Worm (Caenorhabditis elegans) whole organism, young adult: ENCODE measurements around the gene F08F8.6.
A peak's percentile ranks its signal among the peaks of the same experiment; 100 is the strongest.

ENCODE experiments used
- B0336.3 ChIP-seq: fragments of 200-800 bp; sonication (Bioruptor generic); IDR thresholded peaks from 2 replicates; pipeline ENCODE4 v1.3.6; 2022; ENCODE audit warnings: missing genetic modification characterization, missing compliant biosample characterization
- C17E4.6 ChIP-seq: fragments of 200-800 bp; sonication (Bioruptor generic); IDR thresholded peaks from 2 replicates; pipeline ENCODE4 v1.3.6; 2022; ENCODE audit warnings: missing genetic modification reagents, missing genetic modification characterization, missing compliant biosample characterization
- F10E7.11 ChIP-seq: sonication (generic microtip); optimal IDR thresholded peaks from 2 replicates; lab custom pipeline; 2017; ENCODE audit warnings: mild to moderate bottlenecking, missing genetic modification characterization, moderate library complexity, missing compliant biosample characterization
- F37B4.10 ChIP-seq: fragments of 200-800 bp; sonication (Bioruptor generic); IDR thresholded peaks from 2 replicates; pipeline ENCODE4 v1.3.6; 2022; ENCODE audit warnings: missing genetic modification characterization, missing compliant biosample characterization
- F39B2.1 ChIP-seq: fragments of 200-800 bp; sonication (Bioruptor generic); IDR thresholded peaks from 2 replicates; pipeline ENCODE4 v1.3.6; 2022; ENCODE audit warnings: missing genetic modification reagents, missing genetic modification characterization, missing compliant biosample characterization
- F49E8.2 ChIP-seq: sonication (generic microtip); optimal IDR thresholded peaks from 3 replicates; lab custom pipeline; 2017; ENCODE audit warnings: missing genetic modification characterization, mild to moderate bottlenecking, missing compliant biosample characterization, antibody characterized with exemption, moderate library complexity; ENCODE audit not compliant: insufficient read depth
- F57C9.4 ChIP-seq: sonication (generic microtip); optimal IDR thresholded peaks from 2 replicates; lab custom pipeline; 2017; ENCODE audit warnings: mild to moderate bottlenecking, missing genetic modification characterization, missing compliant biosample characterization
- T26A5.8 ChIP-seq: sonication (generic microtip); optimal IDR thresholded peaks from 2 replicates; lab custom pipeline; 2016; ENCODE audit warnings: missing genetic modification characterization, missing compliant biosample characterization
- Y53F4B.3 ChIP-seq: fragments of 200-800 bp; sonication (Bioruptor generic); IDR thresholded peaks from 2 replicates; pipeline ENCODE4 v1.3.6; 2022; ENCODE audit warnings: missing genetic modification reagents, missing genetic modification characterization, missing compliant biosample characterization
- Y53G8AR.9 ChIP-seq: fragments of 200-800 bp; sonication (Bioruptor generic); conservative IDR thresholded peaks from 2 replicates; pipeline ENCODE4 v1.3.6; 2022; ENCODE audit warnings: missing genetic modification reagents, missing genetic modification characterization, missing compliant biosample characterization
- Y56A3A.18 ChIP-seq: fragments of 200-800 bp; sonication (Bioruptor generic); IDR thresholded peaks from 2 replicates; pipeline ENCODE4 v1.3.6; 2022; ENCODE audit warnings: missing genetic modification reagents, missing genetic modification characterization, missing compliant biosample characterization
- Y95B8A.8 ChIP-seq: fragments of 200-800 bp; sonication (Bioruptor generic); IDR thresholded peaks from 2 replicates; pipeline ENCODE4 v1.3.6; 2022; ENCODE audit warnings: missing genetic modification reagents, missing genetic modification characterization, missing compliant biosample characterization
- ama-1 ChIP-seq, 3 experiments: fragments of 150-350 bp in 1 of 3; sonication (generic microtip) in 2 of 3; optimal IDR thresholded peaks; 2 replicates each; lab custom pipeline; 2014 to 2018; ENCODE audit warnings: missing biosample characterization in 2 of 3, missing genetic modification characterization in 2 of 3, missing genetic modification reagents in 2 of 3
- attf-3 ChIP-seq: fragments of 200-800 bp; sonication (Bioruptor generic); conservative IDR thresholded peaks from 2 replicates; pipeline ENCODE4 v1.3.6; 2022; ENCODE audit warnings: missing genetic modification reagents, missing genetic modification characterization, missing compliant biosample characterization
- bed-1 ChIP-seq: fragments of 200-800 bp; sonication (Bioruptor generic); IDR thresholded peaks from 2 replicates; pipeline ENCODE4 v1.3.6; 2022; ENCODE audit warnings: missing genetic modification reagents, missing genetic modification characterization, missing compliant biosample characterization
- cebp-1 ChIP-seq, 2 experiments: fragments of 200-800 bp in 1 of 2; sonication (Bioruptor generic) in 1 of 2; sonication (generic microtip) in 1 of 2; IDR thresholded peaks in 1 of 2; optimal IDR thresholded peaks in 1 of 2; 2 replicates each; pipeline versions ENCODE4 v1.3.6 to Lab custom; 2017 to 2022; ENCODE audit warnings: missing compliant biosample characterization in 2 of 2, missing genetic modification characterization in 2 of 2, mild to moderate bottlenecking in 1 of 2, missing genetic modification reagents in 1 of 2, moderate library complexity in 1 of 2
- ceh-100 ChIP-seq: fragments of 200-800 bp; sonication (Bioruptor generic); IDR thresholded peaks from 2 replicates; pipeline ENCODE4 v1.3.6; 2022; ENCODE audit warnings: missing genetic modification reagents, missing genetic modification characterization, missing compliant biosample characterization
- ceh-40 ChIP-seq: fragments of 200-800 bp; sonication (Bioruptor generic); IDR thresholded peaks from 2 replicates; pipeline ENCODE4 v1.3.6; 2022; ENCODE audit warnings: missing genetic modification characterization, missing compliant biosample characterization
- ceh-91 ChIP-seq: fragments of 200-800 bp; sonication (Bioruptor generic); IDR thresholded peaks from 2 replicates; pipeline ENCODE4 v1.3.6; 2022; ENCODE audit warnings: missing genetic modification reagents, missing genetic modification characterization, missing compliant biosample characterization
- chd-7 ChIP-seq: sonication (generic microtip); optimal IDR thresholded peaks from 2 replicates; lab custom pipeline; 2016; ENCODE audit warnings: mild to moderate bottlenecking, missing genetic modification characterization, moderate library complexity, missing compliant biosample characterization
- egrh-3 ChIP-seq: fragments of 200-800 bp; sonication (Bioruptor generic); IDR thresholded peaks from 2 replicates; pipeline ENCODE4 v1.3.6; 2022; ENCODE audit warnings: missing genetic modification reagents, missing genetic modification characterization, missing compliant biosample characterization
- ets-4 ChIP-seq: fragments of 200-800 bp; sonication (Bioruptor generic); optimal IDR thresholded peaks from 2 replicates; lab custom pipeline; 2018; ENCODE audit warnings: mild to moderate bottlenecking, missing genetic modification characterization, missing compliant biosample characterization
- fkh-3 ChIP-seq: sonication (generic microtip); optimal IDR thresholded peaks from 2 replicates; lab custom pipeline; 2016; ENCODE audit warnings: mild to moderate bottlenecking, missing genetic modification characterization, missing compliant biosample characterization
- hmg-1.2 ChIP-seq: fragments of 200-800 bp; sonication (Bioruptor generic); IDR thresholded peaks from 2 replicates; pipeline ENCODE4 v1.3.6; 2022; ENCODE audit warnings: missing genetic modification reagents, missing genetic modification characterization, missing compliant biosample characterization
- hrde-1 ChIP-seq: sonication (generic microtip); optimal IDR thresholded peaks from 2 replicates; lab custom pipeline; 2016; ENCODE audit warnings: missing genetic modification characterization, mild to moderate bottlenecking, missing compliant biosample characterization, moderate library complexity, missing genotype, missing genetic modification reagents, borderline replicate concordance
- lag-1 ChIP-seq: fragments of 200-800 bp; sonication (Bioruptor generic); IDR thresholded peaks from 2 replicates; pipeline ENCODE4 v1.3.6; 2022; ENCODE audit warnings: missing genetic modification reagents, missing genetic modification characterization, missing compliant biosample characterization
- lin-26 ChIP-seq: fragments of 200-800 bp; sonication (Bioruptor generic); IDR thresholded peaks from 2 replicates; pipeline ENCODE4 v1.3.6; 2022; ENCODE audit warnings: missing genetic modification reagents, missing genetic modification characterization, missing compliant biosample characterization
- lin-40 ChIP-seq: sonication (generic microtip); optimal IDR thresholded peaks from 2 replicates; lab custom pipeline; 2016; ENCODE audit warnings: missing genetic modification characterization, mild to moderate bottlenecking, missing compliant biosample characterization, missing genotype, missing genetic modification reagents
- lsy-27 ChIP-seq: sonication (generic microtip); optimal IDR thresholded peaks from 2 replicates; lab custom pipeline; 2017; ENCODE audit warnings: missing genetic modification characterization, mild to moderate bottlenecking, missing compliant biosample characterization, antibody characterized with exemption, missing genotype, borderline replicate concordance; ENCODE audit not compliant: insufficient read depth
- madf-6 ChIP-seq: fragments of 200-800 bp; sonication (Bioruptor generic); IDR thresholded peaks from 2 replicates; pipeline ENCODE4 v1.3.6; 2022; ENCODE audit warnings: missing genetic modification reagents, missing genetic modification characterization, missing compliant biosample characterization
- mes-4 ChIP-seq: sonication (generic microtip); optimal IDR thresholded peaks from 2 replicates; lab custom pipeline; 2016; ENCODE audit warnings: missing genotype, missing genetic modification characterization, missing compliant biosample characterization
- nhr-27 ChIP-seq: fragments of 200-800 bp; sonication (Bioruptor generic); optimal IDR thresholded peaks from 2 replicates; lab custom pipeline; 2018; ENCODE audit warnings: mild to moderate bottlenecking, missing genetic modification characterization, moderate library complexity, missing compliant biosample characterization
- nhr-90 ChIP-seq: sonication (generic microtip); optimal IDR thresholded peaks from 2 replicates; lab custom pipeline; 2016; ENCODE audit warnings: missing genotype, mild to moderate bottlenecking, missing genetic modification characterization, missing compliant biosample characterization
- pbrm-1 ChIP-seq: fragments of 200-800 bp; sonication (Bioruptor generic); IDR thresholded peaks from 2 replicates; pipeline ENCODE4 v1.3.6; 2022; ENCODE audit warnings: missing genetic modification reagents, missing genetic modification characterization, missing compliant biosample characterization
- repo-1 ChIP-seq: sonication (generic microtip); optimal IDR thresholded peaks from 2 replicates; lab custom pipeline; 2017; ENCODE audit warnings: mild to moderate bottlenecking, missing genetic modification characterization, missing compliant biosample characterization
- somi-1 ChIP-seq: fragments of 200-800 bp; sonication (Bioruptor generic); optimal IDR thresholded peaks from 2 replicates; lab custom pipeline; 2018; ENCODE audit warnings: mild to moderate bottlenecking, missing genetic modification characterization, missing compliant biosample characterization
- tbp1 ChIP-seq: fragments of 200-800 bp; sonication (Bioruptor generic); optimal IDR thresholded peaks from 2 replicates; lab custom pipeline; 2018; ENCODE audit warnings: mild to moderate bottlenecking, missing genetic modification characterization, missing compliant biosample characterization
- ztf-3 ChIP-seq: fragments of 200-800 bp; sonication (Bioruptor generic); optimal IDR thresholded peaks from 2 replicates; lab custom pipeline; 2018; ENCODE audit warnings: mild to moderate bottlenecking, missing genetic modification characterization, missing compliant biosample characterization

F08F8.6 gene

DNA sequence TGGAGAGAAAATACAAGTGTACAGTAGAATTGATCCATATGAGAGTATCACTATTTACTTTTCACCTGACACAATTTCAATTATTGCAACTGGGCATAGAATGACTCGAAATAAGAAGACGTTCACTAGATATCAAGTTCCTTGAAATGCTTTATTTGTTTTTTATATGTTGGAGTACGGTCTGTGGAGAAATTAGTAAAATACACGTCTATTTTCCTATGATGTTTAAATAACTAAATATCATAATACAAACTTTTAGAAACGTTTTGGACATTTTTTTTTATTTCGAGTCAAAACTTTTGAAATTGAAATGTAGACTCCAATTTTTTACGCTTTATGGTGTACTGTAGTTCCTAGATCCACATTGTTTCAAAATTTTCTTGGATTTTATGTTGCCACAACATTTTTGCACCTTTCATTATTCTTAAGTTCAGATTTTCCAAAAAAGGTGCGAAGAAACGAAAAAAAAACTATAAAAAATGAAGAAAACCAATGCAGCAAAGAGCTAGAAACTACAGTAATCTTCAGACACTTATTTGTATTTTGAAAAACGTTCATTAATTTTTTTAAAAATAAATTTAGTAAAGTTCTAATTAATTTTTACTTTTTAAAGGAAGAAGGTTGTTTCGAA lies 26.0 kb downstream of the F08F8.6 start:
- TF ChIP-seq ceh-40 (GFP tag; lab: Robert Waterston, UW) (0 out of 2 replicates have a peak, but pooled peaks have one; percentile 9), ama-1 (optimal IDR thresholded peaks at IDR 0.05; lab: Kevin White, UChicago) (peak; percentile 41), ama-1 (GFP tag; optimal IDR thresholded peaks at IDR 0.05; lab: Kevin White, UChicago) (no peak), ceh-100 (GFP tag; lab: Robert Waterston, UW) (no peak), F37B4.10 (GFP tag; lab: Robert Waterston, UW) (no peak), lag-1 (GFP tag; lab: Robert Waterston, UW) (no peak), nhr-90 (tag; lab: Kevin White, UChicago) (no peak), hmg-1.2 (no peak), C17E4.6 (no peak), F10E7.11 (tag; lab: Kevin White, UChicago) (no peak), ets-4 (no peak), somi-1 (peak; percentile 34), lin-26 (GFP tag; lab: Robert Waterston, UW) (peak; percentile 14; the same call in 1 of the 2 replicates), F39B2.1 (GFP tag; lab: Robert Waterston, UW) (no peak), cebp-1 (GFP tag; IDR thresholded peaks at IDR 0.05; lab: Robert Waterston, UW) (no peak), cebp-1 (tag; optimal IDR thresholded peaks at IDR 0.05; lab: Kevin White, UChicago) (peak; percentile 43), nhr-27 (tag; lab: Kevin White, UChicago) (no peak), T26A5.8 (tag; lab: Kevin White, UChicago) (peak; percentile 21), lin-40 (tag; lab: Kevin White, UChicago) (peak; percentile 48), Y56A3A.18 (0 out of 2 replicates have a peak, but pooled peaks have one; percentile 47), attf-3 (GFP tag; lab: Robert Waterston, UW) (no peak), Y53G8AR.9 (no peak), pbrm-1 (GFP tag; lab: Robert Waterston, UW) (0 out of 2 replicates have a peak, but pooled peaks have one; percentile 36), bed-1 (GFP tag; lab: Robert Waterston, UW) (no peak), mes-4 (tag; lab: Kevin White, UChicago) (no peak), F49E8.2 (tag; lab: Kevin White, UChicago) (no peak), ztf-3 (GFP tag; lab: Kevin White, UChicago) (no peak), chd-7 (peak; percentile 39), F57C9.4 (tag; lab: Kevin White, UChicago) (peak; percentile 45), madf-6 (GFP tag; lab: Robert Waterston, UW) (no peak), Y95B8A.8 (GFP tag; lab: Robert Waterston, UW) (0 out of 2 replicates have a peak, but pooled peaks have one; percentile 11), ceh-91 (GFP tag; lab: Robert Waterston, UW) (no peak), lsy-27 (no peak), fkh-3 (tag; lab: Kevin White, UChicago) (no peak), repo-1 (tag; lab: Kevin White, UChicago) (peak; percentile 76), hrde-1 (tag; lab: Kevin White, UChicago) (no peak), B0336.3 (GFP tag; lab: Robert Waterston, UW) (0 out of 2 replicates have a peak, but pooled peaks have one; percentile 13), egrh-3 (no peak)

DNA sequence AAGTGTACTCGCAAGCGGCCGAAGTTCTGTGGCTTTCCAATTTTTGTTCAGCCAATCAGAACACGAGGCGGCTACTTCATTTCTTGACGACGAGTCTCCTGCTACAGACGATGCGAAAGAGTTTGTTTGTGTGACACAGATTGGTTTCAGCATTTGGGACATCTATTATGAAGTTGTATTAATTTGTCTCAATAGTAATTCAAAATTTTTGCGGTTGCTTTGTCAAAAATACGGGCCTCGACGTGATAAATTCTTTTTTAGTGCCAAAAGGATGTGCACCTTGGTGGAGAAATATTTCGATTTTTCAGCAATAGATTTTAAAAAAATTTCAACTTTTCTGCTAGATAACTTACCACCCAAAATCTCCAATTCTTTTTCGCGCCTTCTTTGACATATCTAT lies 27.1 kb downstream of the F08F8.6 start:
- no peak for TF ChIP-seq Y53F4B.3 (GFP tag; lab: Robert Waterston, UW)
- TF ChIP-seq tbp1 (GFP tag; lab: Kevin White, UChicago): peak; percentile 25
- TF ChIP-seq, all 124 proteins: peak for 1
